Fruit fly (Drosophila melanogaster) whole organism, wandering third instar larva: ENCODE measurements around the gene CG31102.

Experiments used
- Dfd ChIP-seq: fragments of >200 bp; optimal IDR thresholded peaks from 2 replicates; lab custom pipeline; 2017; ENCODE audit warnings: missing biosample characterization, missing genetic modification characterization
- GATAd ChIP-seq: sonication (Bioruptor generic); optimal IDR thresholded peaks from 2 replicates; lab custom pipeline; 2016; ENCODE audit warnings: missing biosample characterization, missing genetic modification characterization
- Hnf4 ChIP-seq: fragments of 200-800 bp; sonication (Bioruptor generic); optimal IDR thresholded peaks from 2 replicates; lab custom pipeline; 2016; ENCODE audit warnings: missing biosample characterization, mild to moderate bottlenecking, missing genetic modification characterization
- Hr78 ChIP-seq: fragments of >200 bp; optimal IDR thresholded peaks from 2 replicates; lab custom pipeline; 2017; ENCODE audit warnings: missing biosample characterization, missing genetic modification characterization
- Myc ChIP-seq: fragments of >200 bp; optimal IDR thresholded peaks from 2 replicates; lab custom pipeline; 2017
- Rel ChIP-seq, 2 experiments: fragments of 200-800 bp; sonication (Bioruptor generic) in 1 of 2; optimal IDR thresholded peaks; 2 replicates in 1 of 2; 3 replicates in 1 of 2; lab custom pipeline; 2016 to 2019; ENCODE audit warnings: mild to moderate bottlenecking in 2 of 2, missing biosample characterization in 2 of 2, missing genetic modification characterization in 2 of 2, moderate library complexity in 1 of 2
- br ChIP-seq: fragments of 200-800 bp; sonication (Bioruptor generic); optimal IDR thresholded peaks from 2 replicates; lab custom pipeline; 2016; ENCODE audit warnings: missing biosample characterization, missing genetic modification characterization
- dsf ChIP-seq: sonication (Bioruptor generic); optimal IDR thresholded peaks from 2 replicates; lab custom pipeline; 2016; ENCODE audit warnings: missing biosample characterization, missing genetic modification characterization, borderline replicate concordance
- ey ChIP-seq: fragments of 200-800 bp; sonication (Bioruptor generic); optimal IDR thresholded peaks from 2 replicates; lab custom pipeline; 2016; ENCODE audit warnings: missing biosample characterization, missing genetic modification characterization
- h ChIP-seq: fragments of 200-800 bp; sonication (Bioruptor generic); optimal IDR thresholded peaks from 3 replicates; lab custom pipeline; 2016; ENCODE audit warnings: missing biosample characterization, mild to moderate bottlenecking, missing genetic modification characterization
- jim ChIP-seq: fragments of 175-275, 200-325 bp; sonication (Bioruptor generic); optimal IDR thresholded peaks from 2 replicates; lab custom pipeline; 2016; ENCODE audit warnings: missing biosample characterization, mild to moderate bottlenecking, missing genetic modification characterization
- psq ChIP-seq: fragments of 200-800 bp; sonication (Bioruptor generic); optimal IDR thresholded peaks from 3 replicates; lab custom pipeline; 2017; ENCODE audit warnings: missing biosample characterization, mild to moderate bottlenecking, missing genetic modification characterization, moderate library complexity
- sv ChIP-seq: fragments of 200-800 bp; sonication (Bioruptor generic); optimal IDR thresholded peaks from 3 replicates; lab custom pipeline; 2016; ENCODE audit warnings: missing biosample characterization, missing genetic modification characterization
- usp ChIP-seq: fragments of >200 bp; optimal IDR thresholded peaks from 2 replicates; lab custom pipeline; 2017; ENCODE audit warnings: missing biosample characterization, missing genetic modification characterization

DNA sequence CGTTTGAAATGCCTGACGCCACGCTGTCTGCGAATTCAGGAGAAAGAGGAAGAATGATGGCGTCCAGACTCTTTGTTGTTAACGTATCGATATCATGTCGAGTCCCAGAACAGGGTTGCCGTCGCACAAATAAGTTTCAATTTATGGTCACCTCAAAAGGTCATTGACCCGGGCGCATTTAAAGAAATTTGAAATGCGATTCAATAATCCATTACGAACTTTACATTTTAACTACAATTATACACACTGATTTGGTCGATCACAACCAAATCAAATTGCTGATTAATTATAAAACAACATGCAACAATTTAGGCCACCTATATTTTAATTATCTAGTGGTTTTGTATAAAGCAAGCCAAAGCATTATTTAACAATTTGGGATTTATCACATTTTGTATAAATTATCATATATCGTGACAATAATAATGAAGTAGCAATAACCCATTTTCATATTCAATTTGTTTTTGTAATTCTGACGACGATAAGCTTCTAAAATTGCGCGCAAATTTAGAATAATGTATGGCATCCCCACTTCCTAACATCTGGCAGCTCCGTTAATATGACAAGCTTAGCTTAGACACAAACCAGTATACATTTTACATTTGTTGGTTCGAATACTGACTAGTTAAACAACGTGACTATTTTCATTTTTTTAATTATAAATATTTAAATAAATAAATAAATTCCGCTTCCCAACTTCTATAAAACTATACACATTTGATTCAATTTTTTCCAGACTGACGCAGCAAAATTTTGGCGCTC lies 50.2 kb downstream of the CG31102 start, which contains the start of gene bam:
- no peak for TF ChIP-seq br (GFP tag; lab: Kevin White, UChicago)
- no peak for TF ChIP-seq GATAd (GFP tag; lab: Kevin White, UChicago)
- TF ChIP-seq Hr78 (GFP tag; lab: Kevin White, UChicago), result no peak
- TF ChIP-seq psq (GFP tag; lab: Kevin White, UChicago), result no peak
- no peak for TF ChIP-seq h
- no peak for TF ChIP-seq Dfd
- TF ChIP-seq Hnf4, result no peak
- no peak for TF ChIP-seq ey (GFP tag; lab: Kevin White, UChicago)
- no peak for TF ChIP-seq jim
- peak; percentile 51 for TF ChIP-seq Myc (lab: Kevin White, UChicago)
- TF ChIP-seq sv, result no peak
- no peak for TF ChIP-seq dsf (GFP tag; lab: Kevin White, UChicago)
- no peak for TF ChIP-seq Rel (GFP tag; optimal IDR thresholded peaks at IDR 0.05; lab: Kevin White, UChicago)
- peak; percentile 77 for TF ChIP-seq Rel (tag; optimal IDR thresholded peaks at IDR 0.05; lab: Kevin White, UChicago)
- TF ChIP-seq usp, result no peak
